Worm (Caenorhabditis elegans) whole organism, mixed stage, embryonic: ENCODE data around the gene eri-9.
A peak's percentile ranks its signal among the peaks of the same experiment; 100 is the strongest.

Source experiments
- M03D4.4 ChIP-seq: sonication (generic microtip); optimal IDR thresholded peaks from 2 replicates; lab custom pipeline; 2017; ENCODE audit warnings: mild to moderate bottlenecking, missing genetic modification characterization, missing compliant biosample characterization
- bed-3 ChIP-seq: fragments of 200-800 bp; sonication (Bioruptor generic); optimal IDR thresholded peaks from 3 replicates; lab custom pipeline; 2018; ENCODE audit warnings: mild to moderate bottlenecking, missing genetic modification characterization, moderate library complexity, missing compliant biosample characterization
- blmp-1 ChIP-seq: fragments of 150-350 bp; optimal IDR thresholded peaks from 2 replicates; lab custom pipeline; 2014; ENCODE audit warnings: missing biosample characterization, missing genetic modification characterization
- ceh-39 ChIP-seq: fragments of 150-350 bp; optimal IDR thresholded peaks from 2 replicates; lab custom pipeline; 2014; ENCODE audit warnings: missing biosample characterization, missing genetic modification characterization
- ceh-43 ChIP-seq: fragments of 200-800 bp; sonication (Bioruptor generic); optimal IDR thresholded peaks from 2 replicates; lab custom pipeline; 2018; ENCODE audit warnings: mild to moderate bottlenecking, missing genetic modification characterization, moderate library complexity, missing compliant biosample characterization
- ceh-83 ChIP-seq: fragments of 200-800 bp; sonication (Bioruptor generic); optimal IDR thresholded peaks from 2 replicates; lab custom pipeline; 2018; ENCODE audit warnings: mild to moderate bottlenecking, missing genetic modification characterization, missing compliant biosample characterization
- ces-1 ChIP-seq: fragments of 150-350 bp; optimal IDR thresholded peaks from 2 replicates; lab custom pipeline; 2014; ENCODE audit warnings: missing biosample characterization, missing genetic modification reagents, missing genetic modification characterization
- cnd-1 ChIP-seq: fragments of 200-800 bp; sonication (Bioruptor generic); optimal IDR thresholded peaks from 2 replicates; lab custom pipeline; 2018; ENCODE audit warnings: mild to moderate bottlenecking, missing genetic modification characterization, missing compliant biosample characterization
- drap-1 ChIP-seq: fragments of 200-800 bp; sonication (Bioruptor generic); optimal IDR thresholded peaks from 3 replicates; lab custom pipeline; 2018; ENCODE audit warnings: mild to moderate bottlenecking, missing genetic modification characterization, missing compliant biosample characterization
- elt-1 ChIP-seq: sonication (generic microtip); optimal IDR thresholded peaks from 2 replicates; lab custom pipeline; 2017; ENCODE audit warnings: missing genetic modification characterization, mild to moderate bottlenecking, missing compliant biosample characterization, antibody characterized with exemption, moderate library complexity, borderline replicate concordance; ENCODE audit not compliant: insufficient read depth
- elt-3 ChIP-seq: fragments of 150-350 bp; optimal IDR thresholded peaks from 2 replicates; lab custom pipeline; 2014; ENCODE audit warnings: missing biosample characterization, missing genetic modification characterization
- flh-1 ChIP-seq: fragments of 200-800 bp; sonication (Bioruptor generic); optimal IDR thresholded peaks from 2 replicates; lab custom pipeline; 2018; ENCODE audit warnings: mild to moderate bottlenecking, missing genetic modification characterization, moderate library complexity, missing compliant biosample characterization
- ham-2 ChIP-seq: fragments of 200-800 bp; sonication (Bioruptor generic); optimal IDR thresholded peaks from 2 replicates; lab custom pipeline; 2018; ENCODE audit warnings: mild to moderate bottlenecking, missing genetic modification characterization, missing compliant biosample characterization
- hlh-1 ChIP-seq: fragments of 150-350 bp; optimal IDR thresholded peaks from 2 replicates; lab custom pipeline; 2014; ENCODE audit warnings: missing biosample characterization, missing genetic modification reagents, missing genetic modification characterization
- lin-13 ChIP-seq: fragments of 150-350 bp; optimal IDR thresholded peaks from 2 replicates; lab custom pipeline; 2014; ENCODE audit warnings: missing biosample characterization, missing genetic modification characterization
- lin-32 ChIP-seq: fragments of 200-800 bp; sonication (Bioruptor generic); optimal IDR thresholded peaks from 2 replicates; lab custom pipeline; 2018; ENCODE audit warnings: mild to moderate bottlenecking, missing genetic modification characterization, missing compliant biosample characterization
- lsy-2 ChIP-seq: fragments of 150-350 bp; optimal IDR thresholded peaks from 2 replicates; lab custom pipeline; 2014; ENCODE audit warnings: missing biosample characterization, missing genetic modification characterization
- mab-5 ChIP-seq: fragments of 150-350 bp; optimal IDR thresholded peaks from 2 replicates; lab custom pipeline; 2014; ENCODE audit warnings: missing biosample characterization, missing genetic modification characterization
- mep-1 ChIP-seq: fragments of 150-350 bp; optimal IDR thresholded peaks from 2 replicates; lab custom pipeline; 2017; ENCODE audit warnings: missing biosample characterization, missing genetic modification reagents, missing genetic modification characterization, inconsistent platforms
- mls-2 ChIP-seq: sonication (generic microtip); optimal IDR thresholded peaks from 2 replicates; lab custom pipeline; 2016; ENCODE audit warnings: mild to moderate bottlenecking, missing genetic modification characterization, moderate library complexity, missing compliant biosample characterization
- nhr-12 ChIP-seq: fragments of 150-350 bp; optimal IDR thresholded peaks from 2 replicates; lab custom pipeline; 2014; ENCODE audit warnings: missing biosample characterization, missing genetic modification characterization
- nhr-2 ChIP-seq: fragments of 150-350 bp; optimal IDR thresholded peaks from 2 replicates; lab custom pipeline; 2014; ENCODE audit warnings: missing biosample characterization, missing genetic modification characterization
- nhr-237 ChIP-seq: fragments of 150-350 bp; optimal IDR thresholded peaks from 2 replicates; lab custom pipeline; 2014; ENCODE audit warnings: missing biosample characterization, missing genetic modification characterization
- nhr-28 ChIP-seq: fragments of 150-350 bp; optimal IDR thresholded peaks from 2 replicates; lab custom pipeline; 2014; ENCODE audit warnings: missing biosample characterization, missing genetic modification characterization
- nhr-76 ChIP-seq: sonication (generic microtip); optimal IDR thresholded peaks from 2 replicates; lab custom pipeline; 2017; ENCODE audit warnings: missing biosample characterization, missing genetic modification characterization
- pha-4 ChIP-seq: fragments of 150-350 bp; optimal IDR thresholded peaks from 2 replicates; lab custom pipeline; 2018; ENCODE audit warnings: missing biosample characterization, missing genetic modification reagents, missing genetic modification characterization
- sem-2 ChIP-seq: fragments of 200-800 bp; sonication (Bioruptor generic); optimal IDR thresholded peaks from 2 replicates; lab custom pipeline; 2018; ENCODE audit warnings: mild to moderate bottlenecking, missing genetic modification characterization, missing compliant biosample characterization
- snpc-4 ChIP-seq: fragments of 150-350 bp; optimal IDR thresholded peaks from 2 replicates; lab custom pipeline; 2014; ENCODE audit warnings: missing biosample characterization, missing genetic modification characterization
- sptf-1 ChIP-seq: sonication (generic microtip); optimal IDR thresholded peaks from 2 replicates; lab custom pipeline; 2017; ENCODE audit warnings: mild to moderate bottlenecking, missing genetic modification characterization, moderate library complexity, missing compliant biosample characterization
- tbx-8 ChIP-seq: fragments of 200-800 bp; sonication (Bioruptor generic); optimal IDR thresholded peaks from 2 replicates; lab custom pipeline; 2018; ENCODE audit warnings: mild to moderate bottlenecking, missing genetic modification characterization, moderate library complexity, missing compliant biosample characterization
- unc-120 ChIP-seq: sonication (generic microtip); optimal IDR thresholded peaks from 2 replicates; lab custom pipeline; 2017; ENCODE audit warnings: missing genetic modification characterization, missing compliant biosample characterization; ENCODE audit not compliant: poor library complexity, severe bottlenecking
- unc-39 ChIP-seq: fragments of 150-350 bp; optimal IDR thresholded peaks from 2 replicates; lab custom pipeline; 2014; ENCODE audit warnings: missing biosample characterization, missing genetic modification characterization
- unc-62 ChIP-seq: fragments of 150-350 bp; optimal IDR thresholded peaks from 2 replicates; lab custom pipeline; 2014; ENCODE audit warnings: missing biosample characterization, missing genetic modification reagents, missing genetic modification characterization
- zip-8 ChIP-seq: fragments of 150-350 bp; optimal IDR thresholded peaks from 2 replicates; lab custom pipeline; 2014; ENCODE audit warnings: missing biosample characterization, missing genetic modification characterization
- ztf-11 ChIP-seq: fragments of 150-350 bp; optimal IDR thresholded peaks from 2 replicates; lab custom pipeline; 2014; ENCODE audit warnings: missing biosample characterization, missing genetic modification characterization

Gene eri-9

DNA sequence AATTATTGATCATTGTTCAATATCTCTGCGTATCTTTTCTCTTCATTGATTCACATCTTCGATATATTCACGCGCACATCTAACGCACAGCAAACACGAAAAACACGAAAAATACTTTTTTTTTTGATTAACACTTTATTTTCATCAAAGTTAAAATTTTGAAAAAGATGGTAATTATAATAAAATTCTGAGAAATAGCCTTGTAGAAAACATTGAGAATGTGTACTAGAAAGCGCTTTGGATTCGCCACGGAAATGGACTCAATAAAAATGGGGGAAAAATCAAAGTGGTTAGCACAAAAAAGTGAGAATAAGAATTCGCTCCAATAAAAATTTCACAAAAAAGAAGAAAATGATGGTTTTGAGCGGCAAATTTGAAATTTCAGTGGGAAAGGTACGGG is 38.7 kb upstream of the eri-9 start, which contains the start of gene F26F4.6:
Gene F26F4.6 (minus strand): TSS at position 101 of the 400 bp plus-strand sequence.
- no peak for TF ChIP-seq snpc-4 (tag; lab: Kevin White, UChicago)
- no peak for TF ChIP-seq unc-62 (GFP tag; lab: Kevin White, UChicago)
- no peak for TF ChIP-seq ceh-43 (GFP tag; lab: Kevin White, UChicago)
- no peak for TF ChIP-seq ceh-39 (tag; lab: Kevin White, UChicago)
- no peak for TF ChIP-seq zip-8 (tag; lab: Kevin White, UChicago)
- TF ChIP-seq unc-120 (tag; lab: Kevin White, UChicago): no peak
- TF ChIP-seq elt-3 (tag; lab: Kevin White, UChicago): no peak
- TF ChIP-seq nhr-76 (tag; lab: Kevin White, UChicago): no peak
- TF ChIP-seq sem-2 (GFP tag; lab: Kevin White, UChicago): no peak
- TF ChIP-seq nhr-28 (tag; lab: Kevin White, UChicago): no peak
- TF ChIP-seq tbx-8 (GFP tag; lab: Kevin White, UChicago): no peak
- no peak for TF ChIP-seq ces-1 (GFP tag; lab: Kevin White, UChicago)
- no peak for TF ChIP-seq nhr-2

DNA sequence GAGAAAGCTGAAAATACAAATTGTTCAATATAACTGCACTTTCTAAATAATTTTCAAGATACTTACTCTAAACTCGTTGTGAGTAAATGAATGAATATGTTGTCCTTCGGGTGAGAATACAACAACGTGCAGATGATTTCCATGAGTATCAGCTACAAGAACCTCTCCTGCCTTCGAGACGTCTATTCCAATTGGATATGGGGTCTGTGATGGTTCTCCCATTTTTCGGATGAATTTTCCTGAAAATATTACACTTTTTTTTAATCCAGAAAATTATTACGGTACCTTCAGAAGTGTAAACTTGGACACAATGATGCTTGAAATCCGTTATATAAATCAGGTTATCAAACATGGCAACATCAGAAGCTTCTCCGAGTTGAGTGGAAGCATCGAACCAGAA is 36.9 kb upstream of the eri-9 start:
- TF ChIP-seq hlh-1 (tag; lab: Kevin White, UChicago): no peak
- no peak for TF ChIP-seq nhr-28 (tag; lab: Kevin White, UChicago)
- TF ChIP-seq mls-2: no peak
- TF ChIP-seq unc-120 (tag; lab: Kevin White, UChicago): no peak
- TF ChIP-seq mep-1 (tag; lab: Kevin White, UChicago): no peak
- no peak for TF ChIP-seq sem-2 (GFP tag; lab: Kevin White, UChicago)
- TF ChIP-seq ces-1 (GFP tag; lab: Kevin White, UChicago): no peak
- no peak for TF ChIP-seq nhr-237 (tag; lab: Kevin White, UChicago)
- TF ChIP-seq mab-5 (tag; lab: Kevin White, UChicago): no peak
- TF ChIP-seq snpc-4 (tag; lab: Kevin White, UChicago): no peak
- no peak for TF ChIP-seq ceh-83 (GFP tag; lab: Kevin White, UChicago)
- no peak for TF ChIP-seq flh-1 (GFP tag; lab: Kevin White, UChicago)
- no peak for TF ChIP-seq ceh-39 (tag; lab: Kevin White, UChicago)
- TF ChIP-seq lin-13 (tag; lab: Kevin White, UChicago): no peak
- TF ChIP-seq drap-1: no peak
- TF ChIP-seq lsy-2 (tag; lab: Kevin White, UChicago): no peak
- no peak for TF ChIP-seq unc-39 (tag; lab: Kevin White, UChicago)
- no peak for TF ChIP-seq bed-3 (GFP tag; lab: Kevin White, UChicago)
- no peak for TF ChIP-seq elt-1 (tag; lab: Kevin White, UChicago)
- no peak for TF ChIP-seq pha-4 (tag; lab: Kevin White, UChicago)

DNA sequence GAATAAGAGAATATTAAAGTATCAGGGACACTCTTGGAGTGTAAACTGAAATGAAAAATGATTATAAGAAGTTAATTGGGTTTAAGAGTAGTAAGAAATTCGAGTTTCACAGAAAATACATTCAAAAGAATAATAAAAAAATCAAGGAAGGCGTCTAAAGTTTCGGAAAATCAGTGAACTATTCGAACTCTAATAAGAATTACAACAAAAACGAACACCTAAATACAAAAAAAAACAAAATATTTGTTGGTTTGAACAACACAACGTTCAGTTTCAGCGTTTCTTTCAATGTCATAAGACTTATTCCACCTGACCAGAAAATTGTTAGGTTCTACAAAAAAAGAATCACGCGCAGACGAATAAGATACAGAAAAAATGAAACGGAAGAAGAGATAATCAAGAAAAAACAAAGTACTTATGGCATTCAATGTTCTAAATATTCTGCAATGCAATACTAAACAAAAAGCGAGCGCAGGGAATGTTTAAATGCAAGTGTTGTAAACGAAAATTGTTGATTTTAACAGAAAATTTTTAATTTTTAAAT is 33.1 kb upstream of the eri-9 start, which contains the start of gene nhl-2:
Gene nhl-2 (minus strand): TSS at position 51 of the 544 bp plus-strand sequence.
- TF ChIP-seq lin-32 (no peak), ceh-43 (GFP tag; lab: Kevin White, UChicago) (no peak), ztf-11 (tag; lab: Kevin White, UChicago) (no peak), lsy-2 (tag; lab: Kevin White, UChicago) (no peak)
- TF ChIP-seq, all 35 proteins: peak for 0

- peak; percentile 86 for TF ChIP-seq M03D4.4 (tag; lab: Kevin White, UChicago)
- peak; percentile 42 for TF ChIP-seq zip-8 (tag; lab: Kevin White, UChicago)
- peak; percentile 50 for TF ChIP-seq nhr-2
- peak; percentile 95 for TF ChIP-seq unc-62 (GFP tag; lab: Kevin White, UChicago)
- peak; percentile 29 for TF ChIP-seq nhr-76 (tag; lab: Kevin White, UChicago)
- TF ChIP-seq nhr-12 (tag; lab: Kevin White, UChicago): peak; percentile 72
- TF ChIP-seq lsy-2 (tag; lab: Kevin White, UChicago): peak; percentile 88
- TF ChIP-seq cnd-1: peak; percentile 86
- peak; percentile 69 for TF ChIP-seq elt-3 (tag; lab: Kevin White, UChicago)
- TF ChIP-seq flh-1 (GFP tag; lab: Kevin White, UChicago): no peak
- peak; percentile 84 for TF ChIP-seq drap-1
- TF ChIP-seq hlh-1 (tag; lab: Kevin White, UChicago): peak; percentile 84
- peak; percentile 84 for TF ChIP-seq ces-1 (GFP tag; lab: Kevin White, UChicago)
- peak; percentile 91 for TF ChIP-seq lin-13 (tag; lab: Kevin White, UChicago)
- TF ChIP-seq ztf-11 (tag; lab: Kevin White, UChicago): peak; percentile 91
- peak; percentile 89 for TF ChIP-seq blmp-1 (tag; lab: Kevin White, UChicago)
- TF ChIP-seq elt-1 (tag; lab: Kevin White, UChicago): no peak
- TF ChIP-seq bed-3 (GFP tag; lab: Kevin White, UChicago): no peak
- TF ChIP-seq mls-2: peak; percentile 83
- no peak for TF ChIP-seq snpc-4 (tag; lab: Kevin White, UChicago)
- peak; percentile 30 for TF ChIP-seq lin-32
- no peak for TF ChIP-seq ceh-83 (GFP tag; lab: Kevin White, UChicago)
- TF ChIP-seq unc-39 (tag; lab: Kevin White, UChicago): peak; percentile 47
- TF ChIP-seq nhr-28 (tag; lab: Kevin White, UChicago): no peak
- TF ChIP-seq ceh-43 (GFP tag; lab: Kevin White, UChicago): peak; percentile 52
- peak; percentile 85 for TF ChIP-seq ceh-39 (tag; lab: Kevin White, UChicago)
- TF ChIP-seq sem-2 (GFP tag; lab: Kevin White, UChicago): no peak
- peak; percentile 92 for TF ChIP-seq ham-2 (GFP tag; lab: Kevin White, UChicago)
- TF ChIP-seq mep-1 (tag; lab: Kevin White, UChicago): peak; percentile 96
- TF ChIP-seq sptf-1 (tag; lab: Kevin White, UChicago): peak; percentile 88
- TF ChIP-seq tbx-8 (GFP tag; lab: Kevin White, UChicago): peak; percentile 41
- peak; percentile 97 for TF ChIP-seq nhr-237 (tag; lab: Kevin White, UChicago)
- peak; percentile 61 for TF ChIP-seq mab-5 (tag; lab: Kevin White, UChicago)
- TF ChIP-seq pha-4 (tag; lab: Kevin White, UChicago): peak; percentile 98
- TF ChIP-seq unc-120 (tag; lab: Kevin White, UChicago): peak; percentile 89
Measured at ce11 chrIII:4899728-4900127, 32.5 kb upstream of the eri-9 start.
